Worm (Caenorhabditis elegans) whole organism, L3 larva: Measurements from ENCODE around the gene ZK809.9.

ENCODE experiments used
- R02D3.7 ChIP-seq: fragments of 150-350 bp; optimal IDR thresholded peaks from 2 replicates; lab custom pipeline; 2014; ENCODE audit warnings: missing biosample characterization, missing genetic modification characterization
- ZK546.5 ChIP-seq: sonication (generic microtip); optimal IDR thresholded peaks from 2 replicates; lab custom pipeline; 2017; ENCODE audit warnings: missing biosample characterization, missing genetic modification characterization
- ama-1 ChIP-seq: fragments of 150-350 bp; optimal IDR thresholded peaks from 2 replicates; lab custom pipeline; 2018
- ceh-16 ChIP-seq: sonication (generic microtip); optimal IDR thresholded peaks from 2 replicates; lab custom pipeline; 2017; ENCODE audit warnings: missing biosample characterization, missing genetic modification characterization
- ceh-28 ChIP-seq: fragments of 150-350 bp; optimal IDR thresholded peaks from 2 replicates; lab custom pipeline; 2014; ENCODE audit warnings: missing biosample characterization, missing genetic modification reagents, missing genetic modification characterization
- ceh-82 ChIP-seq: fragments of 150-350 bp; optimal IDR thresholded peaks from 2 replicates; lab custom pipeline; 2014; ENCODE audit warnings: missing biosample characterization, missing genetic modification characterization
- egl-27 ChIP-seq: sonication (generic microtip); optimal IDR thresholded peaks from 4 replicates; lab custom pipeline; 2017; ENCODE audit warnings: missing biosample characterization, missing genetic modification reagents, missing genetic modification characterization
- egl-5 ChIP-seq: fragments of 150-350 bp; optimal IDR thresholded peaks from 2 replicates; lab custom pipeline; 2017; ENCODE audit warnings: missing biosample characterization, missing genetic modification reagents, missing genetic modification characterization, inconsistent platforms
- elt-2 ChIP-seq: sonication (generic microtip); optimal IDR thresholded peaks from 2 replicates; lab custom pipeline; 2016; ENCODE audit warnings: missing genetic modification reagents, mild to moderate bottlenecking, missing genetic modification characterization, missing compliant biosample characterization
- elt-3 ChIP-seq, 3 experiments: fragments of 150-350 bp in 1 of 3; sonication (generic microtip) in 2 of 3; optimal IDR thresholded peaks; 2 replicates in 2 of 3; 4 replicates in 1 of 3; lab custom pipeline; 2014 to 2017; ENCODE audit warnings: missing biosample characterization in 3 of 3, missing genetic modification characterization in 3 of 3
- eor-1 ChIP-seq, 2 experiments: fragments of 150-350 bp; optimal IDR thresholded peaks; 2 replicates each; lab custom pipeline; 2014 to 2018; ENCODE audit warnings: missing biosample characterization in 2 of 2, missing genetic modification characterization in 2 of 2
- fkh-2 ChIP-seq: fragments of 150-350 bp; optimal IDR thresholded peaks from 2 replicates; lab custom pipeline; 2014; ENCODE audit warnings: missing biosample characterization, missing genetic modification reagents, missing genetic modification characterization
- fos-1 ChIP-seq: fragments of 150-350 bp; optimal IDR thresholded peaks from 2 replicates; lab custom pipeline; 2014; ENCODE audit warnings: missing biosample characterization, missing genetic modification characterization
- hmg-11 ChIP-seq: sonication (generic microtip); optimal IDR thresholded peaks from 2 replicates; lab custom pipeline; 2016; ENCODE audit warnings: missing genetic modification characterization, missing compliant biosample characterization
- jun-1 ChIP-seq: fragments of 150-350 bp; optimal IDR thresholded peaks from 2 replicates; lab custom pipeline; 2014; ENCODE audit warnings: missing biosample characterization, missing genetic modification reagents, missing genetic modification characterization
- lin-39 ChIP-seq: fragments of 150-350 bp; optimal IDR thresholded peaks from 2 replicates; lab custom pipeline; 2018; ENCODE audit warnings: missing biosample characterization, missing genetic modification reagents, missing genetic modification characterization
- mdl-1 ChIP-seq: fragments of 150-350 bp; optimal IDR thresholded peaks from 2 replicates; lab custom pipeline; 2014; ENCODE audit warnings: missing biosample characterization, missing genetic modification characterization
- nfya-1 ChIP-seq: sonication (generic microtip); optimal IDR thresholded peaks from 2 replicates; lab custom pipeline; 2017; ENCODE audit warnings: missing genetic modification characterization, mild to moderate bottlenecking, missing compliant biosample characterization, antibody characterized with exemption, moderate library complexity; ENCODE audit not compliant: insufficient read depth
- nhr-11 ChIP-seq: fragments of 150-350 bp; optimal IDR thresholded peaks from 2 replicates; lab custom pipeline; 2014; ENCODE audit warnings: missing biosample characterization, missing genetic modification characterization
- nhr-12 ChIP-seq: fragments of 150-350 bp; optimal IDR thresholded peaks from 2 replicates; lab custom pipeline; 2014; ENCODE audit warnings: missing biosample characterization, missing genetic modification characterization
- nhr-23 ChIP-seq: fragments of 150-350 bp; optimal IDR thresholded peaks from 2 replicates; lab custom pipeline; 2014; ENCODE audit warnings: missing biosample characterization, missing genetic modification reagents, missing genetic modification characterization
- nhr-25 ChIP-seq: sonication (generic microtip); optimal IDR thresholded peaks from 2 replicates; lab custom pipeline; 2017; ENCODE audit warnings: missing biosample characterization, missing genetic modification characterization
- nhr-28 ChIP-seq: fragments of 150-350 bp; optimal IDR thresholded peaks from 2 replicates; lab custom pipeline; 2014; ENCODE audit warnings: missing biosample characterization, missing genetic modification characterization
- nhr-67 ChIP-seq: fragments of 150-350 bp; optimal IDR thresholded peaks from 2 replicates; lab custom pipeline; 2014; ENCODE audit warnings: missing biosample characterization, missing genetic modification characterization
- pha-4 ChIP-seq: fragments of 150-350 bp; optimal IDR thresholded peaks from 2 replicates; lab custom pipeline; 2014; ENCODE audit warnings: missing biosample characterization, missing genetic modification reagents, missing genetic modification characterization
- sea-2 ChIP-seq: fragments of 150-350 bp; sonication (generic microtip); optimal IDR thresholded peaks from 4 replicates; lab custom pipeline; 2014; ENCODE audit warnings: missing biosample characterization, missing genetic modification reagents, missing genetic modification characterization
- skn-1 ChIP-seq: fragments of 150-350 bp; optimal IDR thresholded peaks from 2 replicates; lab custom pipeline; 2014; ENCODE audit warnings: missing biosample characterization, missing genetic modification characterization
- snpc-4 ChIP-seq: fragments of 150-350 bp; optimal IDR thresholded peaks from 2 replicates; lab custom pipeline; 2014; ENCODE audit warnings: missing biosample characterization, missing genetic modification characterization
- unc-62 ChIP-seq: fragments of 150-350 bp; sonication (generic microtip); optimal IDR thresholded peaks from 4 replicates; lab custom pipeline; 2014; ENCODE audit warnings: missing biosample characterization, missing genetic modification reagents, missing genetic modification characterization
- ztf-11 ChIP-seq: fragments of 150-350 bp; optimal IDR thresholded peaks from 2 replicates; lab custom pipeline; 2014; ENCODE audit warnings: missing biosample characterization, missing genetic modification characterization
- ztf-4 ChIP-seq: fragments of 150-350 bp; optimal IDR thresholded peaks from 2 replicates; lab custom pipeline; 2014; ENCODE audit warnings: missing biosample characterization, missing genetic modification characterization

Gene ZK809.9

DNA sequence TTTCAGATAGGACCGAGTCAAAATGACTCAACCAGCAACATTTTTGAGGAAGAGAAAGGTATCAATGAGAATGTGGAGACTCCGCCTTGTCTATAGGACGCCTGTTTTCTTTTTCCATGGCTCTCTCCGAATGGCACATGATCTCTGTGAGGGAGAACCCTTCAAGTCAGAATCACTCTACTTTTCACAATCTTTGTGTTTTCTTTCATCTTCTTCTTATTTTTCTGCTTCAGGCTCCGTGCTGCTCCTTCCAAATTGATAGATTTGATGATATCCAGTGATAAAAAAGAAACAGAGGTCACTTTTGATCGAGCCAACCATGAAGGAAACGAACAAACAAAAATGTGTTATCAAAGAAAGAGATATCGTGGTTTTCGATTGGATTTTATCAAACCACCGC is 16.1 kb upstream of the ZK809.9 start, which contains the start of gene ZK809.8:
ZK809.8 (minus strand) TSS at position 34 of the 400 bp plus-strand sequence.
- TF ChIP-seq elt-2 (tag; lab: Kevin White, UChicago) (no peak), nhr-11 (tag; lab: Kevin White, UChicago) (peak; percentile 12), nfya-1 (tag; lab: Kevin White, UChicago) (peak; percentile 2), sea-2 (GFP tag; lab: Kevin White, UChicago) (no peak)

DNA sequence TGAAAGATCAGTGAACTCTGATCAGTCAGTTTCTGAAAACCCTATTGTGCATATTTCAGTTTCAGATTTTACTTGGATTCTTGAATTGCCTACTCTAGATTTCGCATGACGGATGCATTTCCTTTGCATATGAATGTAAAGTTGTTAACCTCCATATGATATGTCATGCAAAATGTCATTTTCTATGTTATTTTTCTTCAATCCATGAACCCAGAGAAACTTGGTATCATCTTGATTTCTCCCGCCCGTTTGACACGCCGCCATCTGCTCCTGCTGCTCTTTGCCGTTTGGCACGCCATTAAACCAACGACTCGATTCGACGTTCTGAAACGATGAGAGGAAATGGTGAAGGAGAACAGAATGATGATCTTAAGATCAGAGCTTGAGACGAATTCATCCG is 14.8 kb upstream of the ZK809.9 start:
- TF ChIP-seq elt-3 (tag; optimal IDR thresholded peaks at IDR 0.05; lab: Kevin White, UChicago) (no peak), skn-1 (tag; lab: Kevin White, UChicago) (no peak), snpc-4 (tag; lab: Kevin White, UChicago) (no peak), nhr-23 (tag; lab: Kevin White, UChicago) (no peak), egl-5 (no peak), nhr-12 (no peak), nhr-11 (tag; lab: Kevin White, UChicago) (no peak), eor-1 (tag; optimal IDR thresholded peaks at IDR 0.05; lab: Kevin White, UChicago) (no peak), ceh-16 (tag; lab: Kevin White, UChicago) (no peak)

DNA sequence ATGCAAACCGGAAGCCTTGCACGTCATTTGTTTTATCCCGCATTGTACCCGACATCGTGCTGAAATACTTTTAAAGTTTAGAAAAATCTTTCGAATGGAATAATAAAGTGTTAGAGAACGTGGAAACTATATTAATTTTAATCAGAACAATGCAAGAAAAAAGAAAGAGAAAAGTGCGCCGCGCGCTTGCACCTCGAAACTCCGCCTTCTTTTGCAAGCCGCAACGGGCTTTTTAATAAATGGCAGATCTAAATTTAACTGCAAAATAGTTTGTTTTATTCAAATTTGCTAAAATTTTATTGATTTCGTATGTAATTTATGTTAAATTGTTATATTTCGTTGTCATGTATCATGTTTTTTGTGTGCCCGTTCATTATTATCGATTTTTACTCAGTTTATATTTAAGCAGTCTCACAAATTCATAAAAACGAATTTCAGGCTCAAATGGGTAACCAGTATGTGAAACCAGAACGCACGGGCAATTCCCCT is 13.1 kb upstream of the ZK809.9 start, which contains the start of the genes acl-3 and ndub-6:
acl-3 (minus strand) TSS at position 59 of the 489 bp plus-strand sequence.
ndub-6 (plus strand) TSS at position 439 of the 489 bp plus-strand sequence.
- no peak for TF ChIP-seq hmg-11 (tag; lab: Kevin White, UChicago)
- TF ChIP-seq eor-1 (tag; optimal IDR thresholded peaks at IDR 0.05; lab: Kevin White, UChicago): no peak
- TF ChIP-seq jun-1 (tag; lab: Kevin White, UChicago): no peak
- TF ChIP-seq ama-1 (lab: Kevin White, UChicago): no peak
- peak; percentile 16 for TF ChIP-seq pha-4
- TF ChIP-seq lin-39: no peak
- no peak for TF ChIP-seq fos-1 (tag; lab: Kevin White, UChicago)

DNA sequence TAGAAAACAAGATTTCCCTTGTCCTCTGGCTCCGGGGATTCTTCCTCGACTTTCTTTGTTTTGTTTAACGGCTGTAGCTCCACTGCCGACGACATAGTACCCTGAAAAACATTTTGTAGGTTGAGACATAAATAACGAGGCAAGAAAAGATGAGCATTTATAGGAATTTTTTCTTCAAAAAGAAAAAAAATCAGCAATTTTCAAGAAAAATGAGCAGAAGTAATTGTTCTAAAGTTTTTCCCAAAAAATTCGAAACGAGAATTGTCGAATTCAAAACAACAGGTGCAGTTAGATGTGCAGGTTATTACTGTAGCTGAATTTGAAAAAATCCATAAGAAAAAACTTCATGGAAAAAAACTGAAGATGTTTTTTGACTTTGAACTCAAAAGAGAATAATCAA is 9.7 kb upstream of the ZK809.9 start, which contains the start of gene ent-1:
ent-1 (minus strand) TSS at position 101 of the 400 bp plus-strand sequence.
- TF ChIP-seq skn-1 (tag; lab: Kevin White, UChicago): no peak
- no peak for TF ChIP-seq elt-2 (tag; lab: Kevin White, UChicago)
- no peak for TF ChIP-seq nhr-25 (tag; lab: Kevin White, UChicago)
- no peak for TF ChIP-seq nhr-12
- no peak for TF ChIP-seq fkh-2
- no peak for TF ChIP-seq nhr-28 (tag; lab: Kevin White, UChicago)
- TF ChIP-seq sea-2 (GFP tag; lab: Kevin White, UChicago): no peak
- no peak for TF ChIP-seq ceh-28 (tag; lab: Kevin White, UChicago)
- TF ChIP-seq ZK546.5 (tag; lab: Kevin White, UChicago): no peak
- TF ChIP-seq ztf-11: no peak
- no peak for TF ChIP-seq hmg-11 (tag; lab: Kevin White, UChicago)
- TF ChIP-seq ceh-16 (tag; lab: Kevin White, UChicago): no peak
- no peak for TF ChIP-seq nhr-11 (tag; lab: Kevin White, UChicago)
- TF ChIP-seq mdl-1 (tag; lab: Kevin White, UChicago): no peak
- TF ChIP-seq unc-62 (GFP tag; lab: Kevin White, UChicago): no peak
- TF ChIP-seq ceh-82 (tag; lab: Kevin White, UChicago): no peak
- TF ChIP-seq nhr-67 (tag; lab: Kevin White, UChicago): no peak

DNA sequence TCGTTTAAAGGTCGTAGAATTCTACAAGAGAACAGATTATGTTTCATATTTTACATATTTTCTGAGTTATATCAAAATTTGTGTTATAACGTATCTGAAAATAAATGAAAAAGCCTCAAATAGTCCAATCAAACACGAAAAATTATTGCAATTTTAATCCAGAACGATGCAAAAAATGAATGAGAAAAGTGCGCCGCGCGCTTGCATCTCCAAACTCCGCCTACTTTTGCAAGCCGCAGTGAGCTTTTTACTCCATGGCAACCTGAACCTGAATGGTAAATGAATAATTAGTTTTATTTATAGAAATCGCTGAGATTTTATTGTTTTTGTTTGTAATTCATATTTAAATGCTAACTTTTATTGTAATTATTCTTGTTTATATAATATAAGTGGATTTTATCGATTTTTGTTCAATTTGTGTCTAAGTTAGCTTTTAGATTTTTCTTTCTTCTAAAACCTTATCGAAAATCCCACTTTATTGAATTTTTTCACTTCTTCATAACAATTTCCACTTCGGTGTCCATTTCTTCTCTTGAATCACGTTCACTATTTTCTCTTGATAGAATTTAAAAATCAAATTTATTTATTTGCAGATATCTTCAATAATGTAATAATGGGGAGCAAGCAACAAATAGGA is 8.8 kb upstream of the ZK809.9 start, which contains the start of gene ZK809.5:
ZK809.5 (plus strand) TSS at position 587 of the 637 bp plus-strand sequence.
- peak; percentile 34 for TF ChIP-seq hmg-11 (tag; lab: Kevin White, UChicago)
- TF ChIP-seq nfya-1 (tag; lab: Kevin White, UChicago): peak; percentile 20
- no peak for TF ChIP-seq egl-5
- no peak for TF ChIP-seq ztf-4 (tag; lab: Kevin White, UChicago)
- TF ChIP-seq, all 47 proteins: peak for 2

DNA sequence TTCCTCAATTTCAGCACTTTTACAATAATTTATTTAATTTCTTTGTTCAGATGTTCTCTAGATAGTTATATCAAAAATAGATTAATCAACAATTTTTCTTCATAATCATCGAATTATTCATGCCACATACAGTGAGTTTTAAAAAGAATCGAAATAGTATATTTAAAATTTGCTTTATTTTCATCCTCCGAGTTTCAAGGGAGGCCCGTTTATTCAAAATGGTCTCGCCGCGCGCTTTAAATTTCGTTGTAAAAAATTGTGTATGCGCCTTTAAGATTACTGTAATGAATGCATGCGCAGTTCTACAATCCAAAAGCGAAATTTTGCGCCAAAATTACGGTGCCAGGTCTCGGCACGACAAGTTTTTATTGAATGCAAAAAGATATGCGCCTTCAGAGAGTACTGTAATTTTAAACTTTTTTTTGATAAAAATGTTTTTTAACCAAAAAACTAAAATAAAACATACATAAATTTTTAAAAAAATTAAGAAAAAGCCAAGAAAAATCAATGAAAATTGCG is 5.3 kb upstream of the ZK809.9 start, which contains the start of gene ZK792.1:
ZK792.1 (plus strand) TSS at position 51 of the 519 bp plus-strand sequence.
- no peak for TF ChIP-seq R02D3.7
- TF ChIP-seq elt-3 (tag; optimal IDR thresholded peaks at IDR 0.05; lab: Kevin White, UChicago): no peak
- TF ChIP-seq nhr-12: no peak
- no peak for TF ChIP-seq egl-27
- no peak for TF ChIP-seq ZK546.5 (tag; lab: Kevin White, UChicago)
